Worm (Caenorhabditis elegans) whole organism, late embryonic: Measurements from ENCODE around the gene Y26G10.4.

Source experiments
- C08G9.2 ChIP-seq: sonication (generic microtip); optimal IDR thresholded peaks from 2 replicates; lab custom pipeline; 2016; ENCODE audit warnings: mild to moderate bottlenecking, missing genetic modification characterization, moderate library complexity, missing compliant biosample characterization
- C38D4.7 ChIP-seq: fragments of 200-800 bp; sonication (Bioruptor generic); optimal IDR thresholded peaks from 2 replicates; lab custom pipeline; 2018; ENCODE audit warnings: mild to moderate bottlenecking, missing genetic modification characterization, moderate library complexity, missing compliant biosample characterization
- T23F11.4 ChIP-seq: fragments of 200-800 bp; sonication (Bioruptor generic); optimal IDR thresholded peaks from 2 replicates; lab custom pipeline; 2018; ENCODE audit warnings: mild to moderate bottlenecking, missing genetic modification characterization, missing compliant biosample characterization
- ahr-1 ChIP-seq: sonication (generic microtip); optimal IDR thresholded peaks from 2 replicates; lab custom pipeline; 2016; ENCODE audit warnings: missing genetic modification characterization, missing compliant biosample characterization
- ceh-2 ChIP-seq: sonication (generic microtip); optimal IDR thresholded peaks from 2 replicates; lab custom pipeline; 2016; ENCODE audit warnings: missing genotype, missing genetic modification characterization, missing compliant biosample characterization
- ceh-22 ChIP-seq: sonication (generic microtip); optimal IDR thresholded peaks from 2 replicates; lab custom pipeline; 2017; ENCODE audit warnings: missing biosample characterization, missing genetic modification characterization
- ceh-24 ChIP-seq: sonication (generic microtip); optimal IDR thresholded peaks from 2 replicates; lab custom pipeline; 2016; ENCODE audit warnings: mild to moderate bottlenecking, missing genetic modification characterization, missing compliant biosample characterization
- ceh-30 ChIP-seq: fragments of 150-350 bp; optimal IDR thresholded peaks from 2 replicates; lab custom pipeline; 2014; ENCODE audit warnings: missing biosample characterization, missing genetic modification characterization
- ceh-34 ChIP-seq: sonication (generic microtip); optimal IDR thresholded peaks from 2 replicates; lab custom pipeline; 2016; ENCODE audit warnings: mild to moderate bottlenecking, missing genetic modification characterization, missing compliant biosample characterization
- ceh-6 ChIP-seq: fragments of 200-800 bp; sonication (Bioruptor generic); optimal IDR thresholded peaks from 2 replicates; lab custom pipeline; 2018; ENCODE audit warnings: mild to moderate bottlenecking, missing genetic modification characterization, missing compliant biosample characterization
- dve-1 ChIP-seq: sonication (generic microtip); optimal IDR thresholded peaks from 2 replicates; lab custom pipeline; 2017; ENCODE audit warnings: antibody characterized with exemption, mild to moderate bottlenecking, missing genetic modification characterization, missing compliant biosample characterization
- elt-2 ChIP-seq: sonication (generic microtip); optimal IDR thresholded peaks from 2 replicates; lab custom pipeline; 2016; ENCODE audit warnings: missing genetic modification reagents, missing genetic modification characterization, missing compliant biosample characterization
- ets-4 ChIP-seq: sonication (generic microtip); optimal IDR thresholded peaks from 2 replicates; lab custom pipeline; 2016; ENCODE audit warnings: missing genetic modification characterization, missing compliant biosample characterization
- eyg-1 ChIP-seq: sonication (generic microtip); optimal IDR thresholded peaks from 2 replicates; lab custom pipeline; 2016; ENCODE audit warnings: missing genotype, missing genetic modification characterization, missing compliant biosample characterization
- fax-1 ChIP-seq: sonication (generic microtip); optimal IDR thresholded peaks from 2 replicates; lab custom pipeline; 2016; ENCODE audit warnings: missing genotype, missing genetic modification characterization, missing compliant biosample characterization
- fkh-10 ChIP-seq: fragments of 150-350 bp; optimal IDR thresholded peaks from 2 replicates; lab custom pipeline; 2014; ENCODE audit warnings: missing biosample characterization, missing genetic modification reagents, missing genetic modification characterization
- fkh-6 ChIP-seq: sonication (generic microtip); optimal IDR thresholded peaks from 2 replicates; lab custom pipeline; 2016; ENCODE audit warnings: missing genetic modification characterization, missing compliant biosample characterization
- gmeb-2 ChIP-seq: sonication (generic microtip); optimal IDR thresholded peaks from 2 replicates; lab custom pipeline; 2016; ENCODE audit warnings: missing genetic modification characterization, inconsistent platforms, missing compliant biosample characterization
- hlh-15 ChIP-seq: sonication (generic microtip); optimal IDR thresholded peaks from 2 replicates; lab custom pipeline; 2016; ENCODE audit warnings: missing genetic modification characterization, missing compliant biosample characterization
- hlh-30 ChIP-seq: sonication (generic microtip); optimal IDR thresholded peaks from 2 replicates; lab custom pipeline; 2017; ENCODE audit warnings: antibody characterized with exemption, missing genetic modification characterization, missing compliant biosample characterization; ENCODE audit not compliant: insufficient read depth
- hlh-6 ChIP-seq: sonication (generic microtip); optimal IDR thresholded peaks from 2 replicates; lab custom pipeline; 2016; ENCODE audit warnings: missing genotype, missing genetic modification characterization, missing compliant biosample characterization
- lim-6 ChIP-seq: sonication (generic microtip); optimal IDR thresholded peaks from 2 replicates; lab custom pipeline; 2016; ENCODE audit warnings: missing genetic modification characterization, missing compliant biosample characterization
- lin-11 ChIP-seq: fragments of 200-800 bp; sonication (Bioruptor generic); optimal IDR thresholded peaks from 2 replicates; lab custom pipeline; 2018; ENCODE audit warnings: mild to moderate bottlenecking, missing genetic modification characterization, missing compliant biosample characterization
- madf-2 ChIP-seq: sonication (generic microtip); optimal IDR thresholded peaks from 2 replicates; lab custom pipeline; 2017; ENCODE audit warnings: missing genetic modification characterization, missing compliant biosample characterization
- nfya-1 ChIP-seq: sonication (generic microtip); optimal IDR thresholded peaks from 2 replicates; lab custom pipeline; 2017; ENCODE audit warnings: missing genetic modification characterization, mild to moderate bottlenecking, missing compliant biosample characterization, antibody characterized with exemption, moderate library complexity
- npax-4 ChIP-seq: sonication (generic microtip); optimal IDR thresholded peaks from 2 replicates; lab custom pipeline; 2016; ENCODE audit warnings: missing genetic modification characterization, missing compliant biosample characterization
- pat-9 ChIP-seq: fragments of 200-800 bp; sonication (Bioruptor generic); optimal IDR thresholded peaks from 2 replicates; lab custom pipeline; 2018; ENCODE audit warnings: mild to moderate bottlenecking, missing genetic modification characterization, moderate library complexity, missing compliant biosample characterization
- pax-1 ChIP-seq: fragments of 150-350 bp; optimal IDR thresholded peaks from 2 replicates; lab custom pipeline; 2014; ENCODE audit warnings: missing biosample characterization, missing genetic modification characterization
- pha-4 ChIP-seq: fragments of 150-350 bp; optimal IDR thresholded peaks from 2 replicates; lab custom pipeline; 2018; ENCODE audit warnings: missing biosample characterization, missing genetic modification reagents, missing genetic modification characterization
- pqm-1 ChIP-seq: sonication (generic microtip); optimal IDR thresholded peaks from 2 replicates; lab custom pipeline; 2016; ENCODE audit warnings: missing genetic modification characterization, missing compliant biosample characterization
- pros-1 ChIP-seq: fragments of 150-350 bp; optimal IDR thresholded peaks from 2 replicates; lab custom pipeline; 2014; ENCODE audit warnings: missing biosample characterization, missing genetic modification reagents, missing genetic modification characterization
- ref-2 ChIP-seq: sonication (generic microtip); optimal IDR thresholded peaks from 2 replicates; lab custom pipeline; 2016; ENCODE audit warnings: missing genetic modification characterization, missing compliant biosample characterization
- sdc-2 ChIP-seq: sonication (generic microtip); optimal IDR thresholded peaks from 2 replicates; lab custom pipeline; 2016; ENCODE audit warnings: missing genotype, missing genetic modification characterization, missing compliant biosample characterization
- syd-9 ChIP-seq: sonication (generic microtip); optimal IDR thresholded peaks from 2 replicates; lab custom pipeline; 2016; ENCODE audit warnings: mild to moderate bottlenecking, missing genetic modification characterization, moderate library complexity, missing compliant biosample characterization
- tbx-7 ChIP-seq: sonication (generic microtip); optimal IDR thresholded peaks from 2 replicates; lab custom pipeline; 2016; ENCODE audit warnings: missing genotype, missing genetic modification characterization, missing compliant biosample characterization
- ttx-3 ChIP-seq: sonication (generic microtip); optimal IDR thresholded peaks from 2 replicates; lab custom pipeline; 2016; ENCODE audit warnings: missing genetic modification reagents, missing genetic modification characterization, missing compliant biosample characterization
- unc-42 ChIP-seq: sonication (generic microtip); optimal IDR thresholded peaks from 2 replicates; lab custom pipeline; 2016; ENCODE audit warnings: missing genotype, missing genetic modification characterization, missing compliant biosample characterization
- zip-5 ChIP-seq: sonication (generic microtip); optimal IDR thresholded peaks from 2 replicates; lab custom pipeline; 2016; ENCODE audit warnings: missing genetic modification characterization, missing compliant biosample characterization

Y26G10.4 gene

ce11 chrV:17683763-17684162, 15.2 kb downstream of the Y26G10.4 start, which contains the start of gene F59A1.15:
Gene F59A1.15, minus strand, starts transcription at chrV:17683863.
- TF ChIP-seq madf-2 (tag; lab: Kevin White, UChicago), result no peak
- TF ChIP-seq eyg-1 (tag; lab: Kevin White, UChicago), result no peak
- no peak for TF ChIP-seq zip-5
- TF ChIP-seq ceh-30, result no peak
- no peak for TF ChIP-seq ttx-3 (tag; lab: Kevin White, UChicago)
- no peak for TF ChIP-seq lim-6 (tag; lab: Kevin White, UChicago)
- TF ChIP-seq ceh-24 (tag; lab: Kevin White, UChicago), result no peak
- no peak for TF ChIP-seq C38D4.7 (GFP tag; lab: Kevin White, UChicago)
- TF ChIP-seq fax-1 (tag; lab: Kevin White, UChicago), result no peak
- no peak for TF ChIP-seq pros-1 (tag; lab: Kevin White, UChicago)
- TF ChIP-seq C08G9.2 (tag; lab: Kevin White, UChicago), result no peak
- no peak for TF ChIP-seq elt-2 (tag; lab: Kevin White, UChicago)
- no peak for TF ChIP-seq syd-9 (tag; lab: Kevin White, UChicago)
- no peak for TF ChIP-seq hlh-6
- TF ChIP-seq ceh-34, result no peak

- TF ChIP-seq ceh-6 (GFP tag; lab: Kevin White, UChicago), result no peak
- TF ChIP-seq pax-1 (tag; lab: Kevin White, UChicago), result no peak
- TF ChIP-seq T23F11.4, result no peak
- no peak for TF ChIP-seq fkh-6 (tag; lab: Kevin White, UChicago)
These were observed 15.7 kb downstream of the Y26G10.4 start for ce11 chrV:17683290-17683689.

DNA sequence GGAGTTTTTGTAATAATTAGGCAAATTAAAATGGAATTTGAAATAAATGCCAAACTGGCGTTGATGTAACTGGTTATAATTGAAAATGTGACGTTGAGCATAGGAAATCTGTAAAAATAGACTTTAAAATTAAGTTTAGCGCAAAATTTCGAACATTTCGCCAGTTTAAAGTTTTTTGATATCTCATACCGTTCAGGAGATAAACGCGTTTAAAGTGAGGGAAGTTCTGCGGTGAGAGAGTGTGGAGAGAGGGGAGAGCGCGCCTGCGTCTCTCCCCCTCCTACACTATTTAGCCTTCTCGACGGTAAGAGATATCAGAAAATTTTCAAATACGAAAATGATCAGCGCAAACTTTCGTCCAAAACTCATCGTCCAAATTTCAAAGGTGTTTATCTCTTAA, 22.4 kb downstream of the Y26G10.4 start, which contains the start of gene str-92:
str-92 (minus strand) TSS at position 101 of the 400 bp plus-strand sequence.
- TF ChIP-seq ceh-2 (tag; lab: Kevin White, UChicago) (no peak), ref-2 (tag; lab: Kevin White, UChicago) (no peak), hlh-15 (tag; lab: Kevin White, UChicago) (no peak), fkh-6 (tag; lab: Kevin White, UChicago) (no peak), sdc-2 (tag; lab: Kevin White, UChicago) (no peak), pha-4 (tag; lab: Kevin White, UChicago) (no peak), hlh-30 (tag; lab: Kevin White, UChicago) (no peak), C08G9.2 (tag; lab: Kevin White, UChicago) (no peak), ahr-1 (tag; lab: Kevin White, UChicago) (no peak), ceh-22 (no peak), lin-11 (no peak), gmeb-2 (no peak), pat-9 (tag; lab: Kevin White, UChicago) (no peak)

DNA sequence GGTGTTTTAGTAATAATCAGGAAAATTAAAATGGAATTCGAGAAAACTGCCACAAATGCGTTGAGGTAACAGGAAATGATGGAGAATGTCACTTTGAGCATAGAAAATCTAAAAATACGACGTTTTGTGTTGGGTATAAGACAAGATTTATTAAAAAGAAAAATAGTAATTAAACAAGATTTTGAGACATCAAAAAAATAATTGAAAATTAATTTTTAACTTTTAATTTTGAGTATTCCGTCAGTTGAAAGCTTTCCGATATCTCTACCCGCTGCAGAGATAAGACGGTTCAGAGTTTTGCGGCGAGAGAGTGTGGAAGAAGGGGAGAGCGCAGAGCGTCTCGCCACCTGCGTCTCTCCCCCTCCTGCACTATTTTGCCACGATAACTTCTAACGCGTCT, 25.7 kb downstream of the Y26G10.4 start, which contains the start of gene str-93:
str-93 (minus strand) TSS at position 101 of the 400 bp plus-strand sequence.
- TF ChIP-seq pqm-1 (no peak), nfya-1 (tag; lab: Kevin White, UChicago) (no peak), lin-11 (no peak), fkh-10 (no peak), unc-42 (no peak), ets-4 (tag; lab: Kevin White, UChicago) (no peak), tbx-7 (tag; lab: Kevin White, UChicago) (no peak), npax-4 (tag; lab: Kevin White, UChicago) (no peak), dve-1 (tag; lab: Kevin White, UChicago) (no peak), sdc-2 (tag; lab: Kevin White, UChicago) (no peak)
- TF ChIP-seq, all 69 proteins: peak for 0
